Fruit fly (Drosophila melanogaster) whole organism, embryonic: Measurements from ENCODE around the gene CG18598.

Experiments
- Ada2b ChIP-seq: fragments of 200-800 bp; sonication (Bioruptor generic); IDR thresholded peaks from 2 replicates; pipeline ENCODE4 v1.3.6; 2022; ENCODE audit warnings: missing biosample characterization, missing genetic modification characterization
- Adf1 ChIP-seq: fragments of 200-800 bp; sonication (Bioruptor generic); IDR thresholded peaks from 2 replicates; pipeline ENCODE4 v1.3.6; 2022; ENCODE audit warnings: missing biosample characterization, missing genetic modification characterization
- Bdp1 ChIP-seq: fragments of 200-800 bp; sonication (Bioruptor generic); optimal IDR thresholded peaks from 3 replicates; lab custom pipeline; 2016; ENCODE audit warnings: missing biosample characterization, missing genetic modification characterization
- Bgb ChIP-seq: fragments of 200-800 bp; sonication (Bioruptor generic); IDR thresholded peaks from 2 replicates; pipeline ENCODE4 v1.3.6; 2022; ENCODE audit warnings: missing biosample characterization, missing genetic modification characterization; ENCODE audit not compliant: partially characterized antibody
- BtbVII ChIP-seq: fragments of 200-800 bp; sonication (Bioruptor generic); optimal IDR thresholded peaks from 3 replicates; lab custom pipeline; 2017; ENCODE audit warnings: missing biosample characterization, mild to moderate bottlenecking, missing genetic modification characterization
- CG10147 ChIP-seq: fragments of 200-800 bp; sonication (Bioruptor generic); optimal IDR thresholded peaks from 2 replicates; lab custom pipeline; 2019; ENCODE audit warnings: missing biosample characterization, mild to moderate bottlenecking, missing genetic modification characterization, moderate library complexity
- CG10565 ChIP-seq: fragments of 200-800 bp; sonication (Bioruptor generic); optimal IDR thresholded peaks from 3 replicates; lab custom pipeline; 2016; ENCODE audit warnings: missing biosample characterization, mild to moderate bottlenecking, missing genetic modification characterization
- CG10654 ChIP-seq: fragments of 200-800 bp; sonication (Bioruptor generic); optimal IDR thresholded peaks from 2 replicates; lab custom pipeline; 2016; ENCODE audit warnings: missing biosample characterization, missing genetic modification characterization
- CG13624 ChIP-seq: fragments of 200-800 bp; sonication (Bioruptor generic); optimal IDR thresholded peaks from 2 replicates; lab custom pipeline; 2016; ENCODE audit warnings: missing biosample characterization, missing genetic modification characterization
- CG14667 ChIP-seq: fragments of 200-800 bp; sonication (Bioruptor generic); IDR thresholded peaks from 2 replicates; pipeline ENCODE4 v1.3.6; 2022; ENCODE audit warnings: missing biosample characterization, missing genetic modification characterization
- CG15601 ChIP-seq: fragments of 200-800 bp; sonication (Bioruptor generic); optimal IDR thresholded peaks from 3 replicates; lab custom pipeline; 2019; ENCODE audit warnings: missing biosample characterization, mild to moderate bottlenecking, missing genetic modification characterization, moderate library complexity
- CG17612 ChIP-seq: fragments of 200-800 bp; sonication (Bioruptor generic); IDR thresholded peaks from 2 replicates; pipeline ENCODE4 v1.3.6; 2022; ENCODE audit warnings: missing biosample characterization, missing genetic modification characterization
- CG18599 ChIP-seq: fragments of 200-800 bp; sonication (Bioruptor generic); optimal IDR thresholded peaks from 3 replicates; lab custom pipeline; 2017; ENCODE audit warnings: missing biosample characterization, missing genetic modification characterization, mild to moderate bottlenecking, moderate library complexity, missing genetic modification reagents
- CG2116 ChIP-seq: fragments of 200-800 bp; sonication (Bioruptor generic); optimal IDR thresholded peaks from 3 replicates; lab custom pipeline; 2018; ENCODE audit warnings: missing biosample characterization, mild to moderate bottlenecking, missing genetic modification characterization
- CG31441 ChIP-seq: fragments of 200-800 bp; sonication (Bioruptor generic); IDR thresholded peaks from 2 replicates; pipeline ENCODE4 v1.3.6; 2022; ENCODE audit warnings: missing biosample characterization, missing genetic modification characterization
- CG42726 ChIP-seq: fragments of 200-800 bp; sonication (Bioruptor generic); IDR thresholded peaks from 2 replicates; pipeline ENCODE4 v1.3.6; 2022; ENCODE audit warnings: missing biosample characterization, missing genetic modification characterization; ENCODE audit not compliant: partially characterized antibody
- CG43689 ChIP-seq: fragments of 200-800 bp; sonication (Bioruptor generic); IDR thresholded peaks from 2 replicates; pipeline ENCODE4 v1.3.6; 2022; ENCODE audit warnings: missing biosample characterization, missing genetic modification characterization
- CG4730 ChIP-seq: fragments of 200-800 bp; sonication (Bioruptor generic); IDR thresholded peaks from 2 replicates; pipeline ENCODE4 v1.3.6; 2022; ENCODE audit warnings: missing biosample characterization, missing genetic modification characterization
- CG6791 ChIP-seq: fragments of 200-800 bp; sonication (Bioruptor generic); IDR thresholded peaks from 3 replicates; pipeline ENCODE4 v1.3.6; 2022; ENCODE audit warnings: missing biosample characterization, missing genetic modification characterization; ENCODE audit not compliant: partially characterized antibody
- CG6813 ChIP-seq: fragments of 200-800 bp; sonication (Bioruptor generic); optimal IDR thresholded peaks from 2 replicates; lab custom pipeline; 2017; ENCODE audit warnings: missing biosample characterization, missing genetic modification characterization, mild to moderate bottlenecking, moderate library complexity, missing genetic modification reagents
- CG8478 ChIP-seq: fragments of >200 bp; optimal IDR thresholded peaks from 2 replicates; lab custom pipeline; 2018
- CG8765 ChIP-seq: fragments of 200-800 bp; sonication (Bioruptor generic); IDR thresholded peaks from 2 replicates; pipeline ENCODE4 v1.3.6; 2022; ENCODE audit warnings: missing biosample characterization, missing genetic modification characterization
- Dbx ChIP-seq: fragments of 200-800 bp; sonication (Bioruptor generic); IDR thresholded peaks from 3 replicates; pipeline ENCODE4 v1.3.6; 2022; ENCODE audit warnings: missing biosample characterization, missing genetic modification characterization
- Drgx ChIP-seq: fragments of 200-800 bp; sonication (Bioruptor generic); IDR thresholded peaks from 2 replicates; pipeline ENCODE4 v1.3.6; 2022; ENCODE audit warnings: missing biosample characterization, missing genetic modification characterization
- Fer2 ChIP-seq: fragments of 200-800 bp; sonication (Bioruptor generic); optimal IDR thresholded peaks from 2 replicates; lab custom pipeline; 2018; ENCODE audit warnings: missing biosample characterization, mild to moderate bottlenecking, missing genetic modification characterization, moderate library complexity
- HHEX ChIP-seq: fragments of 200-800 bp; sonication (Bioruptor generic); optimal IDR thresholded peaks from 3 replicates; lab custom pipeline; 2017; ENCODE audit warnings: missing biosample characterization, mild to moderate bottlenecking, missing genetic modification characterization, missing genetic modification reagents
- HLH4C ChIP-seq: fragments of 200-800 bp; sonication (Bioruptor generic); IDR thresholded peaks from 3 replicates; pipeline ENCODE4 v1.3.6; 2022; ENCODE audit warnings: missing biosample characterization, missing genetic modification characterization; ENCODE audit not compliant: partially characterized antibody
- HLH54F ChIP-seq: fragments of 200-800 bp; sonication (Bioruptor generic); optimal IDR thresholded peaks from 3 replicates; lab custom pipeline; 2016; ENCODE audit warnings: missing biosample characterization, missing genetic modification characterization
- HLHmδ ChIP-seq: fragments of 200-800 bp; sonication (Bioruptor generic); optimal IDR thresholded peaks from 2 replicates; lab custom pipeline; 2018; ENCODE audit warnings: missing biosample characterization, mild to moderate bottlenecking, missing genetic modification characterization, moderate library complexity
- HmgZ ChIP-seq: fragments of 200-800 bp; sonication (Bioruptor generic); optimal IDR thresholded peaks from 2 replicates; lab custom pipeline; 2018; ENCODE audit warnings: missing biosample characterization, mild to moderate bottlenecking, missing genetic modification characterization
- Hr3 ChIP-seq: fragments of 200-800 bp; sonication (Bioruptor generic); optimal IDR thresholded peaks from 3 replicates; lab custom pipeline; 2016; ENCODE audit warnings: missing biosample characterization, missing genetic modification characterization
- Six4 ChIP-seq: fragments of 200-800 bp; sonication (Bioruptor generic); optimal IDR thresholded peaks from 2 replicates; lab custom pipeline; 2016; ENCODE audit warnings: missing biosample characterization, missing genetic modification characterization
- Sox102F ChIP-seq: fragments of 200-800 bp; sonication (Bioruptor generic); optimal IDR thresholded peaks from 2 replicates; lab custom pipeline; 2018; ENCODE audit warnings: missing biosample characterization, mild to moderate bottlenecking, missing genetic modification characterization, moderate library complexity
- Sry-β ChIP-seq: fragments of 200-800 bp; sonication (Bioruptor generic); optimal IDR thresholded peaks from 2 replicates; lab custom pipeline; 2018; ENCODE audit warnings: missing biosample characterization, mild to moderate bottlenecking, missing genetic modification characterization, moderate library complexity
- Ssrp ChIP-seq: fragments of 200-800 bp; sonication (Bioruptor generic); optimal IDR thresholded peaks from 2 replicates; lab custom pipeline; 2018; ENCODE audit warnings: missing biosample characterization, mild to moderate bottlenecking, missing genetic modification characterization, moderate library complexity
- Taf1 ChIP-seq: fragments of 200-800 bp; sonication (Bioruptor generic); IDR thresholded peaks from 2 replicates; pipeline ENCODE4 v1.3.6; 2022; ENCODE audit warnings: missing biosample characterization, missing genetic modification characterization
- abd-A ChIP-seq: fragments of 200-800 bp; sonication (Bioruptor generic); optimal IDR thresholded peaks from 3 replicates; lab custom pipeline; 2019; ENCODE audit warnings: missing biosample characterization, mild to moderate bottlenecking, missing genetic modification characterization, moderate library complexity
- cad ChIP-seq: fragments of >200 bp; optimal IDR thresholded peaks from 2 replicates; lab custom pipeline; 2017; ENCODE audit warnings: missing biosample characterization, missing genetic modification characterization
- caup ChIP-seq: fragments of 200-800 bp; sonication (Bioruptor generic); optimal IDR thresholded peaks from 3 replicates; lab custom pipeline; 2017; ENCODE audit warnings: missing biosample characterization, mild to moderate bottlenecking, missing genetic modification characterization, moderate library complexity; ENCODE audit not compliant: severe bottlenecking
- croc ChIP-seq: fragments of 200-800 bp; sonication (Bioruptor generic); conservative IDR thresholded peaks from 3 replicates; pipeline ENCODE4 v1.3.6; 2022; ENCODE audit warnings: missing biosample characterization, missing genetic modification characterization
- gce ChIP-seq: fragments of 200-800 bp; sonication (Bioruptor generic); IDR thresholded peaks from 3 replicates; pipeline ENCODE4 v1.3.6; 2022; ENCODE audit warnings: missing biosample characterization, missing genetic modification characterization
- gcm ChIP-seq: fragments of 200-800 bp; sonication (Bioruptor generic); optimal IDR thresholded peaks from 2 replicates; lab custom pipeline; 2019; ENCODE audit warnings: missing biosample characterization, mild to moderate bottlenecking, missing genetic modification characterization, moderate library complexity
- jing ChIP-seq: fragments of 200-800 bp; sonication (Bioruptor generic); optimal IDR thresholded peaks from 2 replicates; lab custom pipeline; 2018; ENCODE audit warnings: missing biosample characterization, mild to moderate bottlenecking, missing genetic modification characterization
- otp ChIP-seq: fragments of 200-800 bp; sonication (Bioruptor generic); IDR thresholded peaks from 3 replicates; pipeline ENCODE4, ENCODE4 v1.3.6; 2022; ENCODE audit warnings: missing biosample characterization, missing genetic modification characterization
- ranshi ChIP-seq: fragments of 200-800 bp; sonication (Bioruptor generic); IDR thresholded peaks from 2 replicates; pipeline ENCODE4 v1.3.6; 2022; ENCODE audit warnings: missing biosample characterization, missing genetic modification characterization
- run ChIP-seq: fragments of 200-800 bp; sonication (Bioruptor generic); optimal IDR thresholded peaks from 3 replicates; lab custom pipeline; 2018; ENCODE audit warnings: missing biosample characterization, mild to moderate bottlenecking, missing genetic modification characterization
- so ChIP-seq: fragments of 200-800 bp; sonication (Bioruptor generic); IDR thresholded peaks from 3 replicates; pipeline ENCODE4 v1.3.6; 2022; ENCODE audit warnings: missing biosample characterization, missing genetic modification characterization
- tna ChIP-seq: fragments of 200-800 bp; sonication (Bioruptor generic); IDR thresholded peaks from 2 replicates; pipeline ENCODE4 v1.3.6; 2022; ENCODE audit warnings: missing biosample characterization, missing genetic modification characterization; ENCODE audit not compliant: partially characterized antibody
- vnd ChIP-seq: fragments of 200-800 bp; sonication (Bioruptor generic); IDR thresholded peaks from 3 replicates; pipeline ENCODE4 v1.3.6; 2022; ENCODE audit warnings: missing biosample characterization, missing genetic modification characterization; ENCODE audit not compliant: partially characterized antibody
- zen2 ChIP-seq: fragments of 200-800 bp; sonication (Bioruptor generic); IDR thresholded peaks from 3 replicates; pipeline ENCODE4 v1.3.6; 2022; ENCODE audit warnings: missing biosample characterization, missing genetic modification characterization; ENCODE audit not compliant: partially characterized antibody

Gene CG18598

dm6 chr3R:18223434-18223833 lies 27.5 kb upstream of the CG18598 start, which contains the start of the genes mTerf5 and Non3 (continued):
- peak; percentile 78 for TF ChIP-seq CG6791 (GFP tag; lab: Robert Waterston, UW)
- peak; percentile 21; the same call in 1 of the 2 replicates for TF ChIP-seq CG4730 (GFP tag; lab: Robert Waterston, UW)
- 0 out of 2 replicates have a peak, but pooled peaks have one; percentile 12 for TF ChIP-seq CG43689 (GFP tag; lab: Robert Waterston, UW)
- peak; percentile 40 for TF ChIP-seq HHEX (GFP tag; lab: Kevin White, UChicago)
- no peak for TF ChIP-seq Taf1 (GFP tag; lab: Robert Waterston, UW)
- TF ChIP-seq Bgb (GFP tag; lab: Robert Waterston, UW), result peak; percentile 85
- TF ChIP-seq otp (GFP tag; lab: Robert Waterston, UW), result no peak
- peak; percentile 56 for TF ChIP-seq CG10654 (GFP tag; lab: Kevin White, UChicago)
- peak; percentile 17; the same call in 1 of the 2 replicates for TF ChIP-seq Adf1 (GFP tag; lab: Robert Waterston, UW)
- TF ChIP-seq cad (GFP tag; lab: Kevin White, UChicago), result no peak
- peak; percentile 64 for TF ChIP-seq CG31441 (GFP tag; lab: Robert Waterston, UW)
- 0 out of 2 replicates have a peak, but pooled peaks have one; percentile 43 for TF ChIP-seq CG42726 (GFP tag; lab: Robert Waterston, UW)
- peak; percentile 73 for TF ChIP-seq Hr3 (GFP tag; lab: Kevin White, UChicago)
- peak; percentile 31; the same call in 1 of the 2 replicates for TF ChIP-seq CG8765 (GFP tag; lab: Robert Waterston, UW)
- peak; percentile 68 for TF ChIP-seq CG10147 (GFP tag; lab: Kevin White, UChicago)
- TF ChIP-seq zen2, result peak; percentile 83; the same call in 2 of the 3 replicates
- TF ChIP-seq Six4, result peak; percentile 51
- TF ChIP-seq run, result no peak
- peak; percentile 64 for TF ChIP-seq Sox102F (GFP tag; lab: Kevin White, UChicago)
- no peak; the same call in 2 of the 3 replicates for TF ChIP-seq croc (GFP tag; lab: Robert Waterston, UW)
- TF ChIP-seq Ssrp (tag; lab: Kevin White, UChicago), result peak; percentile 33
- no peak for TF ChIP-seq BtbVII (GFP tag; lab: Kevin White, UChicago)
- no peak for TF ChIP-seq CG14667 (GFP tag; lab: Robert Waterston, UW)
- TF ChIP-seq Drgx (GFP tag; lab: Robert Waterston, UW), result 0 out of 2 replicates have a peak, but pooled peaks have one; percentile 24
- TF ChIP-seq CG10565 (GFP tag; lab: Kevin White, UChicago), result no peak
- TF ChIP-seq ranshi (GFP tag; lab: Robert Waterston, UW), result 0 out of 2 replicates have a peak, but pooled peaks have one; percentile 40
- peak; percentile 73 for TF ChIP-seq gcm (GFP tag; lab: Kevin White, UChicago)
- peak; percentile 52; the same call in 1 of the 2 replicates for TF ChIP-seq tna (GFP tag; lab: Robert Waterston, UW)
- no peak for TF ChIP-seq gce
- TF ChIP-seq CG2116 (GFP tag; lab: Kevin White, UChicago), result peak; percentile 88
- peak; percentile 63 for TF ChIP-seq CG18599 (GFP tag; lab: Kevin White, UChicago)
- no peak for TF ChIP-seq so (GFP tag; lab: Robert Waterston, UW)
- TF ChIP-seq CG17612, result no peak
- peak; percentile 15 for TF ChIP-seq Fer2
- peak; percentile 59; the same call in 2 of the 3 replicates for TF ChIP-seq Dbx
- TF ChIP-seq caup (GFP tag; lab: Kevin White, UChicago), result peak; percentile 58
- TF ChIP-seq HLH54F (GFP tag; lab: Kevin White, UChicago), result peak; percentile 33
- TF ChIP-seq CG6813 (GFP tag; lab: Kevin White, UChicago), result no peak
- TF ChIP-seq HLHmδ (GFP tag; lab: Kevin White, UChicago), result no peak
- TF ChIP-seq Bdp1 (GFP tag; lab: Kevin White, UChicago), result peak; percentile 12
- TF ChIP-seq CG13624, result no peak
- TF ChIP-seq HmgZ (tag; lab: Kevin White, UChicago), result peak; percentile 55
- no peak for TF ChIP-seq abd-A (tag; lab: Kevin White, UChicago)
- no peak for TF ChIP-seq jing (GFP tag; lab: Kevin White, UChicago)
- TF ChIP-seq Sry-β (GFP tag; lab: Kevin White, UChicago), result peak; percentile 6
- peak; percentile 54 for TF ChIP-seq CG15601 (tag; lab: Kevin White, UChicago)
- no peak for TF ChIP-seq CG8478
- peak; percentile 86 for TF ChIP-seq HLH4C (GFP tag; lab: Robert Waterston, UW)
- TF ChIP-seq vnd, result peak; percentile 86
- TF ChIP-seq Ada2b (GFP tag; lab: Robert Waterston, UW), result peak; percentile 58
